Fruit fly (Drosophila melanogaster) whole organism, adult: ENCODE data around the gene Ac76E.

Experiments
- CG14711 ChIP-seq: fragments of 200-800 bp; sonication (Bioruptor generic); optimal IDR thresholded peaks from 2 replicates; lab custom pipeline; 2018; ENCODE audit warnings: missing biosample characterization, mild to moderate bottlenecking, missing genetic modification characterization, moderate library complexity
- CG1620 ChIP-seq: fragments of 200-800 bp; sonication (Bioruptor generic); optimal IDR thresholded peaks from 2 replicates; lab custom pipeline; 2016; ENCODE audit warnings: missing biosample characterization, missing genetic modification characterization
- CG33017 ChIP-seq: fragments of 200-800 bp; sonication (Bioruptor generic); optimal IDR thresholded peaks from 2 replicates; lab custom pipeline; 2018; ENCODE audit warnings: missing biosample characterization, mild to moderate bottlenecking, missing genetic modification characterization, moderate library complexity
- CG5204 ChIP-seq: fragments of 200-800 bp; sonication (Bioruptor generic); optimal IDR thresholded peaks from 2 replicates; lab custom pipeline; 2016; ENCODE audit warnings: missing biosample characterization, missing genetic modification characterization
- CG7045 ChIP-seq: fragments of 200-800 bp; sonication (Bioruptor generic); optimal IDR thresholded peaks from 2 replicates; lab custom pipeline; 2017; ENCODE audit warnings: missing biosample characterization, mild to moderate bottlenecking, missing genetic modification characterization
- CG7101 ChIP-seq: fragments of 200-800 bp; sonication (Bioruptor generic); optimal IDR thresholded peaks from 2 replicates; lab custom pipeline; 2018; ENCODE audit warnings: missing biosample characterization, mild to moderate bottlenecking, missing genetic modification characterization, moderate library complexity
- Crg-1 ChIP-seq: fragments of 200-800 bp; sonication (Bioruptor generic); optimal IDR thresholded peaks from 2 replicates; lab custom pipeline; 2016; ENCODE audit warnings: missing biosample characterization, missing genetic modification characterization
- kay ChIP-seq: fragments of 200-800 bp; sonication (Bioruptor generic); peaks from one replicate; lab custom pipeline; 2016; ENCODE audit warnings: missing biosample characterization, missing genetic modification characterization, borderline replicate concordance
- ovo ChIP-seq: fragments of 200-800 bp; sonication (Bioruptor generic); optimal IDR thresholded peaks from 2 replicates; lab custom pipeline; 2016; ENCODE audit warnings: missing biosample characterization, missing genetic modification characterization
- tj ChIP-seq: fragments of 200-800 bp; sonication (Bioruptor generic); optimal IDR thresholded peaks from 3 replicates; lab custom pipeline; 2017; ENCODE audit warnings: missing biosample characterization, mild to moderate bottlenecking, missing genetic modification characterization, moderate library complexity
- toe ChIP-seq: fragments of 200-800 bp; sonication (Bioruptor generic); optimal IDR thresholded peaks from 2 replicates; lab custom pipeline; 2016; ENCODE audit warnings: missing biosample characterization, missing genetic modification characterization

- TF ChIP-seq tj (GFP tag; lab: Kevin White, UChicago) (no peak), CG7101 (tag; lab: Kevin White, UChicago) (no peak), Crg-1 (no peak), CG33017 (tag; lab: Kevin White, UChicago) (no peak), CG7045 (no peak), CG5204 (GFP tag; lab: Kevin White, UChicago) (no peak), kay (GFP tag; lab: Kevin White, UChicago) (no peak), CG1620 (GFP tag; lab: Kevin White, UChicago) (no peak), ovo (GFP tag; lab: Kevin White, UChicago) (no peak), toe (GFP tag; lab: Kevin White, UChicago) (no peak), CG14711 (tag; lab: Kevin White, UChicago) (no peak)
Measured at dm6 chr3L:20003235-20003493, 64.1 kb downstream of the Ac76E start.
